Worm (Caenorhabditis elegans) whole organism, L1 larva: ENCODE results near the gene rbc-1.

ENCODE experiments used
- C04F5.9 ChIP-seq: sonication (generic microtip); optimal IDR thresholded peaks from 2 replicates; lab custom pipeline; 2016; ENCODE audit warnings: missing genetic modification characterization, missing compliant biosample characterization
- C34B4.2 ChIP-seq: sonication (generic microtip); optimal IDR thresholded peaks from 2 replicates; lab custom pipeline; 2017; ENCODE audit warnings: mild to moderate bottlenecking, missing genetic modification characterization, missing compliant biosample characterization
- F16B12.6 ChIP-seq: fragments of 150-350 bp; optimal IDR thresholded peaks from 2 replicates; lab custom pipeline; 2014; ENCODE audit warnings: missing biosample characterization, missing genetic modification characterization
- aha-1 ChIP-seq: fragments of 150-350 bp; optimal IDR thresholded peaks from 2 replicates; lab custom pipeline; 2014; ENCODE audit warnings: missing biosample characterization, missing genetic modification characterization
- aly-2 ChIP-seq: fragments of 150-350 bp; optimal IDR thresholded peaks from 2 replicates; lab custom pipeline; 2014; ENCODE audit warnings: missing biosample characterization, missing genetic modification characterization
- ama-1 ChIP-seq: fragments of 150-350 bp; optimal IDR thresholded peaks from 2 replicates; lab custom pipeline; 2014
- blmp-1 ChIP-seq: fragments of 150-350 bp; optimal IDR thresholded peaks from 2 replicates; lab custom pipeline; 2014; ENCODE audit warnings: missing biosample characterization, missing genetic modification characterization
- ceh-82 ChIP-seq, 3 experiments: fragments of 150-350 bp in 1 of 3; sonication (generic microtip) in 2 of 3; optimal IDR thresholded peaks; 2 replicates each; lab custom pipeline; 2014 to 2017; ENCODE audit warnings: missing biosample characterization in 3 of 3, missing genetic modification characterization in 3 of 3
- ceh-88 ChIP-seq: fragments of 200-800 bp; sonication (Bioruptor generic); IDR thresholded peaks from 2 replicates; pipeline ENCODE4 v1.3.6; 2022; ENCODE audit warnings: missing genetic modification characterization, missing compliant biosample characterization
- ceh-90 ChIP-seq: sonication (generic microtip); optimal IDR thresholded peaks from 2 replicates; lab custom pipeline; 2016; ENCODE audit warnings: missing genetic modification characterization, missing compliant biosample characterization
- ces-1 ChIP-seq: fragments of 150-350 bp; optimal IDR thresholded peaks from 2 replicates; lab custom pipeline; 2014; ENCODE audit warnings: missing biosample characterization, missing genetic modification reagents, missing genetic modification characterization
- dpl-1 ChIP-seq, 3 experiments: fragments of 150-350 bp in 2 of 3; sonication (generic microtip) in 1 of 3; optimal IDR thresholded peaks; 2 replicates each; lab custom pipeline; 2014 to 2017; ENCODE audit warnings: missing biosample characterization in 3 of 3, missing genetic modification characterization in 3 of 3, missing genetic modification reagents in 3 of 3
- dsc-1 ChIP-seq: sonication (generic microtip); optimal IDR thresholded peaks from 2 replicates; lab custom pipeline; 2016; ENCODE audit warnings: mild to moderate bottlenecking, missing genetic modification characterization, missing compliant biosample characterization
- efl-1 ChIP-seq, 4 experiments: fragments of 150-350 bp; optimal IDR thresholded peaks in 3 of 4; peaks in 1 of 4; 1 replicate in 1 of 4; 2 replicates in 3 of 4; lab custom pipeline; 2014; ENCODE audit warnings: missing biosample characterization in 2 of 4, missing genetic modification characterization in 2 of 4, missing genetic modification reagents in 2 of 4
- efl-3 ChIP-seq: fragments of 200-800 bp; sonication (Bioruptor generic); optimal IDR thresholded peaks from 2 replicates; lab custom pipeline; 2018; ENCODE audit warnings: mild to moderate bottlenecking, missing genetic modification characterization, missing compliant biosample characterization
- egl-13 ChIP-seq: sonication (generic microtip); optimal IDR thresholded peaks from 2 replicates; lab custom pipeline; 2016; ENCODE audit warnings: missing genotype, missing genetic modification reagents, missing genetic modification characterization, missing compliant biosample characterization
- egl-27 ChIP-seq, 2 experiments: fragments of 150-350 bp in 1 of 2; sonication (generic microtip); optimal IDR thresholded peaks; 3 replicates each; lab custom pipeline; 2017 to 2018; ENCODE audit warnings: missing biosample characterization in 2 of 2, missing genetic modification characterization in 2 of 2, missing genetic modification reagents in 2 of 2
- elt-2 ChIP-seq: sonication (generic microtip); optimal IDR thresholded peaks from 2 replicates; lab custom pipeline; 2016; ENCODE audit warnings: missing genetic modification characterization, mild to moderate bottlenecking, inconsistent platforms, missing compliant biosample characterization, missing genetic modification reagents
- elt-3 ChIP-seq, 6 experiments: fragments of 150-350 bp in 1 of 6; sonication (generic microtip); optimal IDR thresholded peaks; 2 replicates each; lab custom pipeline; 2017 to 2018; ENCODE audit warnings: missing biosample characterization in 6 of 6, missing genetic modification characterization in 6 of 6, inconsistent platforms in 1 of 6
- ets-5 ChIP-seq: fragments of 200-800 bp; sonication (Bioruptor generic); IDR thresholded peaks from 2 replicates; pipeline ENCODE4 v1.3.6; 2022; ENCODE audit warnings: missing genetic modification characterization, missing compliant biosample characterization
- fkh-4 ChIP-seq: sonication (generic microtip); optimal IDR thresholded peaks from 2 replicates; lab custom pipeline; 2016; ENCODE audit warnings: missing compliant biosample characterization, missing genetic modification characterization, borderline replicate concordance
- fos-1 ChIP-seq: fragments of 150-350 bp; optimal IDR thresholded peaks from 2 replicates; lab custom pipeline; 2014; ENCODE audit warnings: missing biosample characterization, missing genetic modification characterization
- grh-1 ChIP-seq: fragments of 200-800 bp; sonication (Bioruptor generic); IDR thresholded peaks from 2 replicates; pipeline ENCODE4 v1.3.6; 2022; ENCODE audit warnings: missing genetic modification reagents, missing genetic modification characterization, missing compliant biosample characterization
- hlh-17 ChIP-seq: fragments of 200-800 bp; sonication (Bioruptor generic); optimal IDR thresholded peaks from 2 replicates; lab custom pipeline; 2018; ENCODE audit warnings: missing genetic modification characterization, mild to moderate bottlenecking, missing compliant biosample characterization, moderate library complexity, borderline replicate concordance
- jun-1 ChIP-seq: fragments of 150-350 bp; optimal IDR thresholded peaks from 2 replicates; lab custom pipeline; 2014; ENCODE audit warnings: missing biosample characterization, missing genetic modification reagents, missing genetic modification characterization
- lin-15B ChIP-seq: fragments of 150-350 bp; sonication (generic microtip); optimal IDR thresholded peaks from 3 replicates; lab custom pipeline; 2014; ENCODE audit warnings: missing biosample characterization, missing genetic modification characterization
- lin-39 ChIP-seq: fragments of 150-350 bp; optimal IDR thresholded peaks from 2 replicates; lab custom pipeline; 2014; ENCODE audit warnings: missing biosample characterization, missing genetic modification reagents, missing genetic modification characterization
- lir-3 ChIP-seq: sonication (generic microtip); optimal IDR thresholded peaks from 2 replicates; lab custom pipeline; 2016; ENCODE audit warnings: mild to moderate bottlenecking, missing genetic modification characterization, moderate library complexity, missing compliant biosample characterization; ENCODE audit not compliant: poor library complexity
- lsy-2 ChIP-seq, 2 experiments: fragments of 150-350 bp; optimal IDR thresholded peaks; 2 replicates each; lab custom pipeline; 2014; ENCODE audit warnings: missing biosample characterization in 2 of 2, missing genetic modification characterization in 2 of 2
- mab-9 ChIP-seq: fragments of 200-800 bp; sonication (Bioruptor generic); IDR thresholded peaks from 2 replicates; pipeline ENCODE4 v1.3.6; 2022; ENCODE audit warnings: missing genetic modification reagents, missing genetic modification characterization, missing compliant biosample characterization
- mef-2 ChIP-seq: fragments of 150-350 bp; optimal IDR thresholded peaks from 2 replicates; lab custom pipeline; 2014; ENCODE audit warnings: missing biosample characterization, missing genetic modification characterization
- mep-1 ChIP-seq: fragments of 150-350 bp; optimal IDR thresholded peaks from 2 replicates; lab custom pipeline; 2014; ENCODE audit warnings: missing biosample characterization, missing genetic modification characterization
- nhr-11 ChIP-seq: fragments of 150-350 bp; optimal IDR thresholded peaks from 2 replicates; lab custom pipeline; 2014; ENCODE audit warnings: missing biosample characterization, missing genetic modification characterization
- nhr-20 ChIP-seq: sonication (generic microtip); optimal IDR thresholded peaks from 2 replicates; lab custom pipeline; 2016; ENCODE audit warnings: mild to moderate bottlenecking, missing genetic modification characterization, missing compliant biosample characterization
- nhr-28 ChIP-seq: fragments of 150-350 bp; optimal IDR thresholded peaks from 2 replicates; lab custom pipeline; 2014; ENCODE audit warnings: missing biosample characterization, missing genetic modification characterization
- nhr-47 ChIP-seq: sonication (generic microtip); optimal IDR thresholded peaks from 2 replicates; lab custom pipeline; 2016; ENCODE audit warnings: mild to moderate bottlenecking, missing genetic modification characterization, moderate library complexity, missing compliant biosample characterization
- nhr-77 ChIP-seq: fragments of 150-350 bp; optimal IDR thresholded peaks from 2 replicates; lab custom pipeline; 2014; ENCODE audit warnings: missing biosample characterization, missing genetic modification characterization
- nhr-84 ChIP-seq: sonication (generic microtip); optimal IDR thresholded peaks from 2 replicates; lab custom pipeline; 2017; ENCODE audit warnings: missing biosample characterization, missing genetic modification characterization
- nhr-85 ChIP-seq: sonication (generic microtip); peaks from one replicate; lab custom pipeline; 2016; ENCODE audit warnings: missing genetic modification characterization, inconsistent platforms, missing compliant biosample characterization
- nhr-90 ChIP-seq: sonication (generic microtip); optimal IDR thresholded peaks from 2 replicates; lab custom pipeline; 2016; ENCODE audit warnings: mild to moderate bottlenecking, missing genetic modification characterization, missing compliant biosample characterization; ENCODE audit not compliant: poor library complexity
- pag-3 ChIP-seq: sonication (generic microtip); optimal IDR thresholded peaks from 2 replicates; lab custom pipeline; 2017; ENCODE audit warnings: missing genetic modification characterization, mild to moderate bottlenecking, missing compliant biosample characterization, antibody characterized with exemption, borderline replicate concordance; ENCODE audit not compliant: insufficient read depth
- snpc-4 ChIP-seq: fragments of 150-350 bp; optimal IDR thresholded peaks from 2 replicates; lab custom pipeline; 2014; ENCODE audit warnings: missing biosample characterization, missing genetic modification characterization
- sox-4 ChIP-seq: sonication (generic microtip); optimal IDR thresholded peaks from 2 replicates; lab custom pipeline; 2016; ENCODE audit warnings: missing genetic modification characterization, missing compliant biosample characterization
- sup-37 ChIP-seq: fragments of 200-800 bp; sonication (Bioruptor generic); optimal IDR thresholded peaks from 2 replicates; lab custom pipeline; 2018; ENCODE audit warnings: mild to moderate bottlenecking, missing genetic modification characterization, missing compliant biosample characterization
- tbx-2 ChIP-seq: sonication (generic microtip); optimal IDR thresholded peaks from 2 replicates; lab custom pipeline; 2016; ENCODE audit warnings: missing genetic modification characterization, missing compliant biosample characterization
- unc-30 ChIP-seq: sonication (generic microtip); optimal IDR thresholded peaks from 2 replicates; lab custom pipeline; 2017; ENCODE audit warnings: missing biosample characterization, missing genetic modification characterization
- unc-62 ChIP-seq: fragments of 150-350 bp; optimal IDR thresholded peaks from 2 replicates; lab custom pipeline; 2014; ENCODE audit warnings: missing biosample characterization, missing genetic modification reagents, missing genetic modification characterization
- unc-86 ChIP-seq: sonication (generic microtip); optimal IDR thresholded peaks from 2 replicates; lab custom pipeline; 2016; ENCODE audit warnings: missing genetic modification characterization, missing compliant biosample characterization
- vab-15 ChIP-seq: sonication (generic microtip); optimal IDR thresholded peaks from 2 replicates; lab custom pipeline; 2017; ENCODE audit warnings: missing genotype, mild to moderate bottlenecking, missing genetic modification characterization, missing compliant biosample characterization
- xbp-1 ChIP-seq: sonication (generic microtip); optimal IDR thresholded peaks from 2 replicates; lab custom pipeline; 2016; ENCODE audit warnings: missing genetic modification characterization, missing compliant biosample characterization
- zag-1 ChIP-seq: fragments of 150-350 bp; optimal IDR thresholded peaks from 2 replicates; lab custom pipeline; 2014; ENCODE audit warnings: missing biosample characterization, missing genetic modification characterization
- ztf-4 ChIP-seq: fragments of 150-350 bp; optimal IDR thresholded peaks from 2 replicates; lab custom pipeline; 2014; ENCODE audit warnings: missing biosample characterization, missing genetic modification characterization

rbc-1 gene

DNA sequence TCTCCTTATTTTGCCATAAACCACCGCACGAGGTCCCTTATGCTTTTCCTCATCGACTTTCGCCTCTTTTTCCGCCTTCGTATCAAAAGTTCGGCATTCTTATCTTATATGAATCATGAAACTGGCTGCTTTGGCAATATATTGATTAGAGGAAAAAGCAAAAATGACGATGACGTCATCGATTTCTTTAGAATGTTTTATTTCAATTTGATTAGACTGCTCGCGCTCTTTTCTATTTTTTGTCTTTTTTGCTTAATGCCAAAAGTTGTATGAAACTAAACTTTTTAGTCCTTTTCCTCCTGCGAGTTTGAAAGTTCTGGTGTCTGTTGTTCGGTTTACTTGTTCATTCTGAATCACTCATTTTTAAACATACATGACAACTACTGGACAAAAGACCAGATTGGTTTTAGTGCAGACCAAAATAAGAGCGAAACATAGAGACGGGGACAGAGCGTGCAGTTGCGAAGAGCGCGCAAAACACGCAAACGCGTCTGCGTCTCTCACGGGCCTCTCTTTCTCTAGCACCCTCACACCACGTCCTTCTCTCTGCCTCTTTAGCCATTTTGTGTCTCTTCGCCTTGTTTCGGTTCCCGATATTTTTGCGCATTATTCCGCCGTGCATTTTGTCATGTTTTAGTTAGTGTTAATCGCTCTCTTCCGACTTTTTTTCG, 946 bp upstream of the rbc-1 start:
- TF ChIP-seq fkh-4 (tag; lab: Kevin White, UChicago) (no peak), sox-4 (tag; lab: Kevin White, UChicago) (no peak), efl-3 (GFP tag; lab: Kevin White, UChicago) (no peak), pag-3 (no peak), nhr-77 (no peak), snpc-4 (tag; lab: Kevin White, UChicago) (no peak), blmp-1 (no peak), nhr-47 (tag; lab: Kevin White, UChicago) (peak; percentile 59), mef-2 (no peak), ztf-4 (tag; lab: Kevin White, UChicago) (no peak), unc-62 (GFP tag; lab: Kevin White, UChicago) (no peak), nhr-20 (peak; percentile 37), nhr-90 (tag; lab: Kevin White, UChicago) (no peak), mep-1 (tag; lab: Kevin White, UChicago) (no peak), xbp-1 (tag; lab: Kevin White, UChicago) (peak; percentile 38), ets-5 (GFP tag; lab: Robert Waterston, UW) (no peak), ceh-90 (tag; lab: Kevin White, UChicago) (no peak), lir-3 (no peak), lin-15B (tag; lab: Kevin White, UChicago) (no peak), elt-3 (tag; optimal IDR thresholded peaks at IDR 0.05; lab: Kevin White, UChicago) (no peak), unc-86 (tag; lab: Kevin White, UChicago) (peak; percentile 46), aly-2 (no peak), mab-9 (GFP tag; lab: Robert Waterston, UW) (no peak), jun-1 (tag; lab: Kevin White, UChicago) (no peak), C04F5.9 (tag; lab: Kevin White, UChicago) (no peak), ama-1 (lab: Kevin White, UChicago) (no peak), egl-13 (no peak), dsc-1 (tag; lab: Kevin White, UChicago) (peak; percentile 29), lsy-2 (tag; optimal IDR thresholded peaks at IDR 0.05; lab: Kevin White, UChicago) (no peak), F16B12.6 (tag; lab: Kevin White, UChicago) (no peak), zag-1 (tag; lab: Kevin White, UChicago) (no peak), grh-1 (GFP tag; lab: Robert Waterston, UW) (peak; percentile 32; the same call in 1 of the 2 replicates), aha-1 (no peak), egl-27 (tag; optimal IDR thresholded peaks at IDR 0.05; lab: Kevin White, UChicago) (no peak), unc-30 (tag; lab: Kevin White, UChicago) (no peak), nhr-11 (no peak), tbx-2 (no peak), hlh-17 (GFP tag; lab: Kevin White, UChicago) (no peak), ceh-88 (GFP tag; lab: Robert Waterston, UW) (no peak), efl-1 (optimal IDR thresholded peaks at IDR 0.05; lab: Kevin White, UChicago) (peak in 1 of 2 experiments; percentile 72), efl-1 (GFP tag; optimal IDR thresholded peaks at IDR 0.05 in 1 of 2; lab: Kevin White, UChicago) (no peak), nhr-84 (tag; lab: Kevin White, UChicago) (no peak), sup-37 (GFP tag; lab: Kevin White, UChicago) (no peak), ceh-82 (tag; optimal IDR thresholded peaks at IDR 0.05; lab: Kevin White, UChicago) (peak; percentile 22 to 83 (median 61)), nhr-28 (tag; lab: Kevin White, UChicago) (no peak), elt-2 (no peak), ces-1 (GFP tag; lab: Kevin White, UChicago) (no peak), lin-39 (no peak), dpl-1 (GFP tag; optimal IDR thresholded peaks at IDR 0.05; lab: Kevin White, UChicago) (no peak), fos-1 (tag; lab: Kevin White, UChicago) (no peak), nhr-85 (tag; lab: Kevin White, UChicago) (peak; percentile 76), vab-15 (tag; lab: Kevin White, UChicago) (no peak), C34B4.2 (no peak)
